Fruit fly (Drosophila melanogaster): Measurements from ENCODE around the gene ERp44.

Gene ERp44

dm6 chrX:16278783-16279182 lies 18.7 kb downstream of the ERp44 start (continued):
- no peak for TF ChIP-seq CG10565 (GFP tag; optimal IDR thresholded peaks at IDR 0.05)
- TF ChIP-seq CG6854 (GFP tag; optimal IDR thresholded peaks at IDR 0.05) = peak; percentile 79
- TF ChIP-seq lmd (GFP tag; IDR thresholded peaks at IDR 0.05) = peak; percentile 79
- peak; percentile 79 for TF ChIP-seq sisA (GFP tag; IDR thresholded peaks at IDR 0.05)
- peak; percentile 27 for TF ChIP-seq CG9437 (GFP tag; optimal IDR thresholded peaks at IDR 0.05)
- TF ChIP-seq ems (GFP tag; optimal IDR thresholded peaks at IDR 0.05) = peak; percentile 46
- TF ChIP-seq CG11723 (GFP tag; optimal IDR thresholded peaks at IDR 0.05) = peak; percentile 87
- peak; percentile 46 for TF ChIP-seq schlank (tag; optimal IDR thresholded peaks at IDR 0.05)
- no peak for TF ChIP-seq unc-4 (GFP tag; IDR thresholded peaks at IDR 0.05; ENCODE audit: partially characterized antibody)
- TF ChIP-seq CG13775 (GFP tag; optimal IDR thresholded peaks at IDR 0.05) = peak; percentile 83
- peak; percentile 67 for TF ChIP-seq Aef1 (GFP tag; IDR thresholded peaks at IDR 0.05)
- TF ChIP-seq NC2β (GFP tag; optimal IDR thresholded peaks at IDR 0.05) = peak; percentile 42
- peak; percentile 76 for TF ChIP-seq CG7372 (GFP tag; IDR thresholded peaks at IDR 0.05)
- TF ChIP-seq cad (GFP tag; optimal IDR thresholded peaks at IDR 0.05) = no peak
- TF ChIP-seq CG1832 (GFP tag; optimal IDR thresholded peaks at IDR 0.05) = no peak
- TF ChIP-seq ham (GFP tag; IDR thresholded peaks at IDR 0.05) = 0 out of 2 replicates have a peak, but pooled peaks have one; percentile 44
- peak; percentile 74 for TF ChIP-seq nau (GFP tag; optimal IDR thresholded peaks at IDR 0.05)
- no peak for TF ChIP-seq Doc3 (GFP tag; IDR thresholded peaks at IDR 0.05; ENCODE audit: partially characterized antibody)
- peak; percentile 69 for TF ChIP-seq CG34376 (GFP tag; optimal IDR thresholded peaks at IDR 0.05)
- TF ChIP-seq en (GFP tag; optimal IDR thresholded peaks at IDR 0.05) = no peak
- TF ChIP-seq Lhr (GFP tag; optimal IDR thresholded peaks at IDR 0.05) = peak; percentile 70
- no peak for TF ChIP-seq sd (tag; optimal IDR thresholded peaks at IDR 0.05)
- TF ChIP-seq tx (GFP tag; optimal IDR thresholded peaks at IDR 0.05) = peak; percentile 31
- peak in 1 of 3 experiments; percentile 86 for TF ChIP-seq lola (GFP tag; optimal IDR thresholded peaks at IDR 0.05)
- peak; percentile 73; the same call in 1 of the 2 replicates for TF ChIP-seq ap (GFP tag; IDR thresholded peaks at IDR 0.05)
- peak; percentile 11 for TF ChIP-seq CG2116 (GFP tag; optimal IDR thresholded peaks at IDR 0.05)
- peak; percentile 81 for TF ChIP-seq CG14441 (GFP tag; IDR thresholded peaks at IDR 0.05)
- TF ChIP-seq ken (GFP tag; IDR thresholded peaks at IDR 0.05) = peak; percentile 83
- no peak for TF ChIP-seq ab (GFP tag; optimal IDR thresholded peaks at IDR 0.05)
- TF ChIP-seq CG10209 (GFP tag; optimal IDR thresholded peaks at IDR 0.05) = peak; percentile 83
- TF ChIP-seq caup (GFP tag; optimal IDR thresholded peaks at IDR 0.05; ENCODE audit: severe bottlenecking) = peak; percentile 87
- peak; percentile 85 for TF ChIP-seq trem (tag; optimal IDR thresholded peaks at IDR 0.05)
- peak; percentile 76 for TF ChIP-seq Gug (GFP tag; IDR thresholded peaks at IDR 0.05)
- TF ChIP-seq eve (GFP tag; optimal IDR thresholded peaks at IDR 0.05) = peak in 1 of 2 experiments; percentile 92
- TF ChIP-seq cato (GFP tag; optimal IDR thresholded peaks at IDR 0.05; ENCODE audit: borderline replicate concordance) = peak; percentile 43
- peak; percentile 67 for TF ChIP-seq Ptx1 (GFP tag; IDR thresholded peaks at IDR 0.05)
- 0 out of 2 replicates have a peak, but pooled peaks have one; percentile 47 for TF ChIP-seq CG10321 (GFP tag; IDR thresholded peaks at IDR 0.05)
- peak; percentile 73 for TF ChIP-seq BtbVII (GFP tag; optimal IDR thresholded peaks at IDR 0.05)
- TF ChIP-seq Awh (GFP tag; IDR thresholded peaks at IDR 0.05) = peak; percentile 87
- peak; percentile 54 for TF ChIP-seq CG17802 (tag; optimal IDR thresholded peaks at IDR 0.05)
- TF ChIP-seq CG4282 (GFP tag; optimal IDR thresholded peaks at IDR 0.05) = no peak
- no peak for TF ChIP-seq luna (GFP tag; optimal IDR thresholded peaks at IDR 0.05)
- peak; percentile 75 for TF ChIP-seq CG8359 (GFP tag; optimal IDR thresholded peaks at IDR 0.05; ENCODE audit: borderline replicate concordance)
- TF ChIP-seq mld (GFP tag; IDR thresholded peaks at IDR 0.05; ENCODE audit: partially characterized antibody) = no peak
- TF ChIP-seq Dip2 (GFP tag; IDR thresholded peaks at IDR 0.05) = no peak
- peak; percentile 66 for TF ChIP-seq CG3847 (GFP tag; IDR thresholded peaks at IDR 0.05)
- peak; percentile 51 for TF ChIP-seq YL-1 (GFP tag; optimal IDR thresholded peaks at IDR 0.05)
- peak; percentile 88 for TF ChIP-seq seq (GFP tag; IDR thresholded peaks at IDR 0.05)
- TF ChIP-seq CG13624 (GFP tag; optimal IDR thresholded peaks at IDR 0.05) = no peak
- no peak for TF ChIP-seq fru (optimal IDR thresholded peaks at IDR 0.05)
- TF ChIP-seq Atf3 (GFP tag; optimal IDR thresholded peaks at IDR 0.05) = peak; percentile 3

Measured in whole organism, embryonic.